Fruit fly (Drosophila melanogaster) whole organism, embryonic: ENCODE measurements around the gene Phb1.

Experiments used
- Bgb ChIP-seq: fragments of 200-800 bp; sonication (Bioruptor generic); IDR thresholded peaks from 2 replicates; pipeline ENCODE4 v1.3.6; 2022; ENCODE audit warnings: missing biosample characterization, missing genetic modification characterization; ENCODE audit not compliant: partially characterized antibody
- CG10267 ChIP-seq: fragments of 200-800 bp; sonication (Bioruptor generic); optimal IDR thresholded peaks from 2 replicates; lab custom pipeline; 2018; ENCODE audit warnings: missing biosample characterization, mild to moderate bottlenecking, missing genetic modification characterization, moderate library complexity
- CG10462 ChIP-seq: fragments of 200-800 bp; sonication (Bioruptor generic); optimal IDR thresholded peaks from 2 replicates; lab custom pipeline; 2016; ENCODE audit warnings: missing biosample characterization, missing genetic modification characterization
- CG11695 ChIP-seq: fragments of 200-800 bp; sonication (Bioruptor generic); IDR thresholded peaks from 3 replicates; pipeline ENCODE4 v1.3.6; 2022; ENCODE audit warnings: missing biosample characterization, missing genetic modification characterization
- CG12219 ChIP-seq: fragments of 200-800 bp; sonication (Bioruptor generic); optimal IDR thresholded peaks from 3 replicates; lab custom pipeline; 2018; ENCODE audit warnings: missing biosample characterization, mild to moderate bottlenecking, missing genetic modification characterization
- CG12744 ChIP-seq: fragments of 200-800 bp; sonication (Bioruptor generic); optimal IDR thresholded peaks from 2 replicates; lab custom pipeline; 2016; ENCODE audit warnings: missing biosample characterization, missing genetic modification characterization
- CG15073 ChIP-seq: fragments of 200-800 bp; sonication (Bioruptor generic); optimal IDR thresholded peaks from 2 replicates; lab custom pipeline; 2016; ENCODE audit warnings: missing biosample characterization, missing genetic modification characterization
- CG15479 ChIP-seq: fragments of 200-800 bp; sonication (Bioruptor generic); optimal IDR thresholded peaks from 3 replicates; lab custom pipeline; 2019; ENCODE audit warnings: missing biosample characterization, mild to moderate bottlenecking, missing genetic modification characterization, moderate library complexity
- CG17361 ChIP-seq: fragments of 200-800 bp; sonication (Bioruptor generic); IDR thresholded peaks from 3 replicates; pipeline ENCODE4 v1.3.6; 2022; ENCODE audit warnings: missing biosample characterization, missing genetic modification characterization
- CG18262 ChIP-seq: fragments of 200-800 bp; optimal IDR thresholded peaks from 3 replicates; lab custom pipeline; 2019; ENCODE audit warnings: missing biosample characterization, mild to moderate bottlenecking, missing genetic modification characterization, moderate library complexity
- CG18764 ChIP-seq: fragments of 200-800 bp; sonication (Bioruptor generic); optimal IDR thresholded peaks from 3 replicates; lab custom pipeline; 2016; ENCODE audit warnings: missing biosample characterization, missing genetic modification characterization
- CG2129 ChIP-seq: fragments of 200-800 bp; sonication (Bioruptor generic); IDR thresholded peaks from 2 replicates; pipeline ENCODE4 v1.3.6; 2022; ENCODE audit warnings: missing biosample characterization, missing genetic modification characterization; ENCODE audit not compliant: partially characterized antibody
- CG30403 ChIP-seq: fragments of 200-800 bp; sonication (Bioruptor generic); optimal IDR thresholded peaks from 3 replicates; lab custom pipeline; 2016; ENCODE audit warnings: missing biosample characterization, missing genetic modification characterization
- CG42726 ChIP-seq: fragments of 200-800 bp; sonication (Bioruptor generic); IDR thresholded peaks from 2 replicates; pipeline ENCODE4 v1.3.6; 2022; ENCODE audit warnings: missing biosample characterization, missing genetic modification characterization; ENCODE audit not compliant: partially characterized antibody
- CG4328 ChIP-seq: fragments of 200-800 bp; sonication (Bioruptor generic); optimal IDR thresholded peaks from 3 replicates; lab custom pipeline; 2017; ENCODE audit warnings: missing biosample characterization, missing genetic modification reagents, missing genetic modification characterization
- CG4424 ChIP-seq: fragments of 200-800 bp; sonication (Bioruptor generic); optimal IDR thresholded peaks from 3 replicates; lab custom pipeline; 2016; ENCODE audit warnings: missing biosample characterization, missing genetic modification characterization
- CG6791 ChIP-seq: fragments of 200-800 bp; sonication (Bioruptor generic); IDR thresholded peaks from 3 replicates; pipeline ENCODE4 v1.3.6; 2022; ENCODE audit warnings: missing biosample characterization, missing genetic modification characterization; ENCODE audit not compliant: partially characterized antibody
- CG7839 ChIP-seq: fragments of 200-800 bp; sonication (Bioruptor generic); optimal IDR thresholded peaks from 3 replicates; lab custom pipeline; 2018; ENCODE audit warnings: missing biosample characterization, mild to moderate bottlenecking, missing genetic modification characterization, moderate library complexity
- CG8924 ChIP-seq: fragments of 200-800 bp; optimal IDR thresholded peaks from 3 replicates; lab custom pipeline; 2019; ENCODE audit warnings: missing biosample characterization, mild to moderate bottlenecking, missing genetic modification characterization, moderate library complexity
- D ChIP-seq, 2 experiments: fragments of 200-800 bp in 1 of 2; fragments of >200 bp in 1 of 2; sonication (Bioruptor generic) in 1 of 2; optimal IDR thresholded peaks; 2 replicates in 1 of 2; 3 replicates in 1 of 2; lab custom pipeline; 2017; ENCODE audit warnings: mild to moderate bottlenecking in 1 of 2, missing biosample characterization in 1 of 2, missing genetic modification characterization in 1 of 2, missing genetic modification reagents in 1 of 2
- Hr51 ChIP-seq, 2 experiments: fragments of 200-800 bp; sonication (Bioruptor generic); optimal IDR thresholded peaks; 2 replicates in 1 of 2; 3 replicates in 1 of 2; lab custom pipeline; 2016 to 2018; ENCODE audit warnings: missing biosample characterization in 2 of 2, missing genetic modification characterization in 2 of 2, mild to moderate bottlenecking in 1 of 2, moderate library complexity in 1 of 2
- Oaz ChIP-seq: fragments of 200-800 bp; sonication (Bioruptor generic); IDR thresholded peaks from 2 replicates; pipeline ENCODE4 v1.3.6; 2022; ENCODE audit warnings: missing biosample characterization, missing genetic modification characterization
- Pdp1 ChIP-seq, 2 experiments: fragments of 200-800 bp; sonication (Bioruptor generic); optimal IDR thresholded peaks; 3 replicates each; lab custom pipeline; 2016; ENCODE audit warnings: missing biosample characterization in 2 of 2, missing genetic modification characterization in 2 of 2, mild to moderate bottlenecking in 1 of 2, moderate library complexity in 1 of 2
- Ptx1 ChIP-seq: fragments of 200-800 bp; sonication (Bioruptor generic); IDR thresholded peaks from 2 replicates; pipeline ENCODE4 v1.3.6; 2022; ENCODE audit warnings: missing biosample characterization, missing genetic modification characterization
- Ravus ChIP-seq: fragments of 200-800 bp; sonication (Bioruptor generic); IDR thresholded peaks from 2 replicates; pipeline ENCODE4 v1.3.6; 2022; ENCODE audit warnings: missing biosample characterization, missing genetic modification characterization
- Taf1 ChIP-seq: fragments of 200-800 bp; sonication (Bioruptor generic); IDR thresholded peaks from 2 replicates; pipeline ENCODE4 v1.3.6; 2022; ENCODE audit warnings: missing biosample characterization, missing genetic modification characterization
- Xrp1 ChIP-seq: fragments of 200-800 bp; sonication (Bioruptor generic); IDR thresholded peaks from 2 replicates; pipeline ENCODE4 v1.3.6; 2022; ENCODE audit warnings: missing biosample characterization, missing genetic modification characterization
- abd-A ChIP-seq: fragments of 200-800 bp; sonication (Bioruptor generic); optimal IDR thresholded peaks from 3 replicates; lab custom pipeline; 2019; ENCODE audit warnings: missing biosample characterization, mild to moderate bottlenecking, missing genetic modification characterization, moderate library complexity
- bbx ChIP-seq: fragments of 200-800 bp; sonication (Bioruptor generic); IDR thresholded peaks from 2 replicates; pipeline ENCODE4 v1.3.6; 2022; ENCODE audit warnings: missing biosample characterization, missing genetic modification characterization; ENCODE audit not compliant: partially characterized antibody
- cas ChIP-seq: fragments of 200-800 bp; sonication (Bioruptor generic); IDR thresholded peaks from 2 replicates; pipeline ENCODE4 v1.3.6; 2022; ENCODE audit warnings: missing biosample characterization, missing genetic modification characterization
- cwo ChIP-seq: fragments of 200-800 bp; sonication (Bioruptor generic); optimal IDR thresholded peaks from 3 replicates; lab custom pipeline; 2017; ENCODE audit warnings: missing biosample characterization, missing genetic modification characterization, mild to moderate bottlenecking, moderate library complexity, missing genetic modification reagents
- da ChIP-seq: fragments of 200-800 bp; sonication (Bioruptor generic); optimal IDR thresholded peaks from 2 replicates; lab custom pipeline; 2016; ENCODE audit warnings: missing biosample characterization, missing genetic modification characterization
- dysf ChIP-seq: fragments of 200-800 bp; sonication (Bioruptor generic); IDR thresholded peaks from 3 replicates; pipeline ENCODE4 v1.3.6; 2022; ENCODE audit warnings: missing biosample characterization, missing genetic modification characterization
- lab ChIP-seq: fragments of 200-800 bp; sonication (Bioruptor generic); optimal IDR thresholded peaks from 3 replicates; lab custom pipeline; 2017; ENCODE audit warnings: missing biosample characterization, missing genetic modification characterization, mild to moderate bottlenecking, moderate library complexity, missing genetic modification reagents
- lola ChIP-seq, 3 experiments: fragments of >200 bp in 2 of 3; fragments of 200-800 bp in 1 of 3; sonication (Bioruptor generic) in 1 of 3; optimal IDR thresholded peaks; 2 replicates each; lab custom pipeline; 2017 to 2019; ENCODE audit warnings: missing biosample characterization in 3 of 3, missing genetic modification characterization in 3 of 3, mild to moderate bottlenecking in 1 of 3, moderate library complexity in 1 of 3
- mirr ChIP-seq: fragments of 200-800 bp; sonication (Bioruptor generic); optimal IDR thresholded peaks from 3 replicates; lab custom pipeline; 2018; ENCODE audit warnings: missing biosample characterization, mild to moderate bottlenecking, missing genetic modification characterization
- nau ChIP-seq: fragments of 200-800 bp; sonication (Bioruptor generic); optimal IDR thresholded peaks from 3 replicates; lab custom pipeline; 2017; ENCODE audit warnings: missing biosample characterization, mild to moderate bottlenecking, missing genetic modification characterization, missing genetic modification reagents
- nerfin-2 ChIP-seq: fragments of 200-800 bp; sonication (Bioruptor generic); IDR thresholded peaks from 2 replicates; pipeline ENCODE4 v1.3.6; 2022; ENCODE audit warnings: missing biosample characterization, missing genetic modification characterization; ENCODE audit not compliant: partially characterized antibody
- pho ChIP-seq: fragments of 200-800 bp; sonication (Bioruptor generic); optimal IDR thresholded peaks from 2 replicates; lab custom pipeline; 2016; ENCODE audit warnings: missing biosample characterization, missing genetic modification characterization
- pnt ChIP-seq: fragments of 200-800 bp; sonication (Bioruptor generic); optimal IDR thresholded peaks from 3 replicates; lab custom pipeline; 2016; ENCODE audit warnings: missing biosample characterization, missing genetic modification characterization
- repo ChIP-seq: fragments of 200-800 bp; sonication (Bioruptor generic); optimal IDR thresholded peaks from 2 replicates; lab custom pipeline; 2016; ENCODE audit warnings: missing biosample characterization, missing genetic modification characterization
- sd ChIP-seq: fragments of 200-800 bp; sonication (Bioruptor generic); optimal IDR thresholded peaks from 3 replicates; lab custom pipeline; 2018; ENCODE audit warnings: missing biosample characterization, mild to moderate bottlenecking, missing genetic modification characterization, moderate library complexity
- slou ChIP-seq: fragments of 200-800 bp; sonication (Bioruptor generic); optimal IDR thresholded peaks from 3 replicates; lab custom pipeline; 2016; ENCODE audit warnings: missing biosample characterization, missing genetic modification characterization
- sna ChIP-seq: fragments of 200-800 bp; sonication (Bioruptor generic); IDR thresholded peaks from 2 replicates; pipeline ENCODE4 v1.3.6; 2022; ENCODE audit warnings: missing biosample characterization, missing genetic modification characterization; ENCODE audit not compliant: partially characterized antibody
- sob ChIP-seq: fragments of 200-800 bp; sonication (Bioruptor generic); IDR thresholded peaks from 2 replicates; pipeline ENCODE4 v1.3.6; 2022; ENCODE audit warnings: missing biosample characterization, missing genetic modification characterization
- wor ChIP-seq: fragments of 200-800 bp; sonication (Bioruptor generic); IDR thresholded peaks from 2 replicates; pipeline ENCODE4 v1.3.6; 2022; ENCODE audit warnings: missing biosample characterization, missing genetic modification characterization

Phb1 gene

dm6 chr2L:19133465-19134365 lies 10.0 kb upstream of the Phb1 start, which contains the start of gene brat:
Gene brat (plus strand): TSS chr2L:19133816.
- TF ChIP-seq nerfin-2 (GFP tag; lab: Robert Waterston, UW) (peak; percentile 91), Bgb (GFP tag; lab: Robert Waterston, UW) (peak; percentile 85), slou (GFP tag; lab: Kevin White, UChicago) (no peak), CG17361 (GFP tag; lab: Robert Waterston, UW) (peak; percentile 66), Xrp1 (GFP tag; lab: Robert Waterston, UW) (peak; percentile 33; the same call in 1 of the 2 replicates), pnt (GFP tag; lab: Kevin White, UChicago) (peak; percentile 59), CG12744 (no peak), bbx (GFP tag; lab: Robert Waterston, UW) (peak; percentile 87), sd (tag; lab: Kevin White, UChicago) (peak; percentile 99), Oaz (GFP tag; lab: Robert Waterston, UW) (no peak), wor (GFP tag; lab: Robert Waterston, UW) (no peak), lab (GFP tag; lab: Kevin White, UChicago) (peak; percentile 40), Hr51 (GFP tag; optimal IDR thresholded peaks at IDR 0.05; lab: Kevin White, UChicago) (peak; percentile 29 to 42), CG15073 (GFP tag; lab: Kevin White, UChicago) (no peak), Ravus (no peak), CG12219 (GFP tag; lab: Kevin White, UChicago) (no peak), CG8924 (tag; lab: Kevin White, UChicago) (peak; percentile 47), CG42726 (GFP tag; lab: Robert Waterston, UW) (0 out of 2 replicates have a peak, but pooled peaks have one; percentile 53), CG30403 (GFP tag; lab: Kevin White, UChicago) (peak; percentile 70), CG2129 (GFP tag; lab: Robert Waterston, UW) (peak; percentile 91), CG6791 (GFP tag; lab: Robert Waterston, UW) (peak; percentile 87), CG4424 (GFP tag; lab: Kevin White, UChicago) (peak; percentile 54), CG10462 (GFP tag; lab: Kevin White, UChicago) (no peak), abd-A (no peak), cwo (peak; percentile 69), CG15479 (GFP tag; lab: Kevin White, UChicago) (peak; percentile 3), CG18262 (tag; lab: Kevin White, UChicago) (peak; percentile 56), CG18764 (GFP tag; lab: Kevin White, UChicago) (peak; percentile 28), CG7839 (tag; lab: Kevin White, UChicago) (peak; percentile 38), Pdp1 (GFP tag; optimal IDR thresholded peaks at IDR 0.05; lab: Kevin White, UChicago) (peak; percentile 50 to 53), cas (GFP tag; lab: Robert Waterston, UW) (no peak), dysf (peak; percentile 56; the same call in 1 of the 3 replicates), pho (peak; percentile 59), nau (GFP tag; lab: Kevin White, UChicago) (no peak), Taf1 (GFP tag; lab: Robert Waterston, UW) (0 out of 2 replicates have a peak, but pooled peaks have one; percentile 40), CG10267 (tag; lab: Kevin White, UChicago) (peak; percentile 77), repo (GFP tag; lab: Kevin White, UChicago) (peak; percentile 18), CG4328 (GFP tag; lab: Kevin White, UChicago) (peak; percentile 28), lola (GFP tag; optimal IDR thresholded peaks at IDR 0.05; lab: Kevin White, UChicago) (peak in 1 of 3 experiments; percentile 48), da (GFP tag; lab: Kevin White, UChicago) (no peak), sob (GFP tag; lab: Robert Waterston, UW) (peak; percentile 74), sna (peak; percentile 93), Ptx1 (peak; percentile 45; the same call in 1 of the 2 replicates), D (optimal IDR thresholded peaks at IDR 0.05; lab: Kevin White, UChicago) (no peak), D (GFP tag; optimal IDR thresholded peaks at IDR 0.05; lab: Kevin White, UChicago) (no peak), mirr (GFP tag; lab: Kevin White, UChicago) (peak; percentile 3), CG11695 (0 out of 3 replicates have a peak, but pooled peaks have one; percentile 9)
